Worm (Caenorhabditis elegans) whole organism, midembryonic: ENCODE measurements around the gene old-1.

Experiments used
- T22C8.4 ChIP-seq: fragments of 200-800 bp; sonication (Bioruptor generic); IDR thresholded peaks from 2 replicates; pipeline ENCODE4 v1.3.6; 2022; ENCODE audit warnings: missing genetic modification characterization, missing compliant biosample characterization
- cog-1 ChIP-seq: sonication (generic microtip); optimal IDR thresholded peaks from 2 replicates; lab custom pipeline; 2016; ENCODE audit warnings: missing genetic modification characterization, missing compliant biosample characterization
- flt-1 ChIP-seq: fragments of 200-800 bp; sonication (Bioruptor generic); IDR thresholded peaks from 2 replicates; pipeline ENCODE4 v1.3.6; 2022; ENCODE audit warnings: missing genetic modification characterization, missing compliant biosample characterization
- klf-2 ChIP-seq: fragments of 200-800 bp; sonication (Bioruptor generic); conservative IDR thresholded peaks from 2 replicates; pipeline ENCODE4 v1.3.6; 2022; ENCODE audit warnings: missing genetic modification reagents, missing genetic modification characterization, missing compliant biosample characterization
- med-1 ChIP-seq: sonication (generic microtip); optimal IDR thresholded peaks from 2 replicates; lab custom pipeline; 2017; ENCODE audit warnings: missing genetic modification characterization, mild to moderate bottlenecking, missing compliant biosample characterization, antibody characterized with exemption, missing genetic modification reagents; ENCODE audit not compliant: insufficient read depth
- ref-1 ChIP-seq: fragments of 200-800 bp; sonication (Bioruptor generic); conservative IDR thresholded peaks from 2 replicates; pipeline ENCODE4 v1.3.6; 2022; ENCODE audit warnings: missing genetic modification reagents, missing genetic modification characterization, missing compliant biosample characterization
- tab-1 ChIP-seq: fragments of 200-800 bp; sonication (Bioruptor generic); IDR thresholded peaks from 2 replicates; pipeline ENCODE4 v1.3.6; 2022; ENCODE audit warnings: missing genetic modification characterization, missing compliant biosample characterization
- ztf-23 ChIP-seq: fragments of 200-800 bp; sonication (Bioruptor generic); IDR thresholded peaks from 2 replicates; pipeline ENCODE4 v1.3.6; 2022; ENCODE audit warnings: missing genetic modification reagents, missing genetic modification characterization, missing compliant biosample characterization
- ztf-29 ChIP-seq: fragments of 200-800 bp; sonication (Bioruptor generic); IDR thresholded peaks from 2 replicates; pipeline ENCODE4 v1.3.6; 2022; ENCODE audit warnings: missing genetic modification reagents, missing genetic modification characterization, missing compliant biosample characterization

The old-1 gene

ce11 chrII:9891031-9891689 is 22.6 kb upstream of the old-1 start, which contains the start of gene vgln-1:
TSS of gene vgln-1 (minus strand) at chrII:9891081.
- TF ChIP-seq ref-1 (GFP tag; lab: Robert Waterston, UW): no peak
- TF ChIP-seq klf-2 (GFP tag; lab: Robert Waterston, UW): no peak
- TF ChIP-seq tab-1: no peak
- no peak for TF ChIP-seq cog-1 (tag; lab: Kevin White, UChicago)
- TF ChIP-seq T22C8.4 (GFP tag; lab: Robert Waterston, UW): no peak
- no peak for TF ChIP-seq ztf-23 (GFP tag; lab: Robert Waterston, UW)
- no peak for TF ChIP-seq flt-1 (GFP tag; lab: Robert Waterston, UW)
- TF ChIP-seq med-1: no peak
- no peak for TF ChIP-seq ztf-29 (GFP tag; lab: Robert Waterston, UW)

- TF ChIP-seq med-1 (no peak), ztf-23 (GFP tag; lab: Robert Waterston, UW) (no peak), klf-2 (GFP tag; lab: Robert Waterston, UW) (no peak), cog-1 (tag; lab: Kevin White, UChicago) (no peak), ref-1 (GFP tag; lab: Robert Waterston, UW) (no peak), ztf-29 (GFP tag; lab: Robert Waterston, UW) (no peak), flt-1 (GFP tag; lab: Robert Waterston, UW) (no peak), T22C8.4 (GFP tag; lab: Robert Waterston, UW) (no peak), tab-1 (no peak)
Observed at ce11 chrII:9888549-9888948, 20.0 kb upstream of the old-1 start.

ce11 chrII:9886216-9886615 is 17.7 kb upstream of the old-1 start, which contains the start of gene algn-8:
TSS of gene algn-8 (minus strand) at chrII:9886442.
- TF ChIP-seq flt-1 (GFP tag; lab: Robert Waterston, UW) (no peak), tab-1 (no peak), cog-1 (tag; lab: Kevin White, UChicago) (no peak), klf-2 (GFP tag; lab: Robert Waterston, UW) (no peak), ztf-23 (GFP tag; lab: Robert Waterston, UW) (no peak), ztf-29 (GFP tag; lab: Robert Waterston, UW) (no peak), ref-1 (GFP tag; lab: Robert Waterston, UW) (no peak), med-1 (no peak), T22C8.4 (GFP tag; lab: Robert Waterston, UW) (no peak)

ce11 chrII:9880826-9881225 is 12.3 kb upstream of the old-1 start, which contains the start of gene C08H9.15:
TSS of gene C08H9.15 (plus strand) at chrII:9881193.
- TF ChIP-seq ztf-23 (GFP tag; lab: Robert Waterston, UW) (no peak), flt-1 (GFP tag; lab: Robert Waterston, UW) (no peak)

DNA sequence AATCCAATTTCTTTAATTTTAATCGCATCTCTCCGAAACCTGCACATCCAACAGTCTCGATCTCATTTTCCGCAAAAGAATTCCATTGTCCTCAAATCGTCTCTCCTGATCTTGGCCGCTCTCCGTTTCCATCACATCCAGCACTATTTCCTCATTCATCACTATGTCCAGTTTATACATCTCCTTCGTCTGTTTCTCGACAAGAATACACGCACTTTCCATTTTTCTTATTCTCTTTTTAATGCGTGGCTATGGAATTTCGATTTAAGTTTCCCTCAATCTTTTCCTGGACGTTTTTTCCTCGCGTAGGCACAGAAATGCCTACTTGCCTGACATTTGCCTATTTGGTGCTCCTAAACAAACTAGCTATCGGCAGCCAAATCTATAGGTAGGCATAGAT is 11.3 kb upstream of the old-1 start:
- TF ChIP-seq ztf-23 (GFP tag; lab: Robert Waterston, UW) (no peak), cog-1 (tag; lab: Kevin White, UChicago) (no peak), klf-2 (GFP tag; lab: Robert Waterston, UW) (no peak), med-1 (no peak)

- TF ChIP-seq ztf-29 (GFP tag; lab: Robert Waterston, UW) (no peak), ref-1 (GFP tag; lab: Robert Waterston, UW) (no peak), ztf-23 (GFP tag; lab: Robert Waterston, UW) (no peak), med-1 (no peak), T22C8.4 (GFP tag; lab: Robert Waterston, UW) (no peak), cog-1 (tag; lab: Kevin White, UChicago) (no peak), flt-1 (GFP tag; lab: Robert Waterston, UW) (no peak), klf-2 (GFP tag; lab: Robert Waterston, UW) (no peak), tab-1 (no peak)
Observed at ce11 chrII:9874508-9875229, 6.1 kb upstream of the old-1 start, which contains the start of the genes chil-2 and ctsa-3.2. TSS of gene chil-2 (minus strand) at chrII:9874608. TSS of gene ctsa-3.2 (plus strand) at chrII:9875179.

DNA sequence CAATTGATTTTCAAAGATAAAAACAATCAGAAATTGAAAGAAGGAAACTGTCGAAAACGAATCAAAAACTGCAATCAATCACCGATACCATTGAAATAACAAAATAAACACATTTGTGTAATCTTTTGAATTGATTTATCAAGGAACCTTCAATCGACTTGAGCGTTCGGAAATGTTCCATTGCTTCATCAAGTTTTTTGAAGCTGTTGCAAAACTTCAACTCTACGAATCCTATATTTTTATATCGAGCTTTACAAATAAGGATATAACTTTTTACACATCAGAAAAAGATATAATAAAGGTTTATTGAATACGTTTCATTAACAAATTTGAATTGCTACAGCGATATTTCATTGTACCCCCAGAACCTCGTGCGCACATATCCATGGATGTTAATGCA is 4.4 kb upstream of the old-1 start, which contains the start of gene chil-8:
TSS of gene chil-8 (minus strand) at position 101 of the 400 bp plus-strand sequence.
- TF ChIP-seq med-1 (no peak), tab-1 (no peak), klf-2 (GFP tag; lab: Robert Waterston, UW) (no peak)

- TF ChIP-seq flt-1 (GFP tag; lab: Robert Waterston, UW) (no peak), T22C8.4 (GFP tag; lab: Robert Waterston, UW) (no peak), ref-1 (GFP tag; lab: Robert Waterston, UW) (no peak), ztf-23 (GFP tag; lab: Robert Waterston, UW) (no peak), med-1 (no peak), cog-1 (tag; lab: Kevin White, UChicago) (no peak), tab-1 (no peak), ztf-29 (GFP tag; lab: Robert Waterston, UW) (no peak), klf-2 (GFP tag; lab: Robert Waterston, UW) (no peak)
Observed at ce11 chrII:9871061-9871460, 2.5 kb upstream of the old-1 start, which contains the start of gene chil-7. TSS of gene chil-7 (minus strand) at chrII:9871172.

ce11 chrII:9868207-9868606 is 340 bp downstream of the old-1 start:
- TF ChIP-seq med-1: no peak
- no peak for TF ChIP-seq flt-1 (GFP tag; lab: Robert Waterston, UW)
- TF ChIP-seq ztf-23 (GFP tag; lab: Robert Waterston, UW): no peak
- TF ChIP-seq tab-1: no peak
- TF ChIP-seq klf-2 (GFP tag; lab: Robert Waterston, UW): no peak
- TF ChIP-seq T22C8.4 (GFP tag; lab: Robert Waterston, UW): no peak
- no peak for TF ChIP-seq ref-1 (GFP tag; lab: Robert Waterston, UW)
- TF ChIP-seq ztf-29 (GFP tag; lab: Robert Waterston, UW): no peak
- TF ChIP-seq cog-1 (tag; lab: Kevin White, UChicago): no peak
